Fruit fly (Drosophila melanogaster) whole organism, prepupa: ENCODE results near the gene CG46439.
A peak's percentile ranks its signal among the peaks of the same experiment; 100 is the strongest.

Source experiments
- Blimp-1 ChIP-seq: fragments of 200-800 bp; sonication (Bioruptor generic); optimal IDR thresholded peaks from 3 replicates; lab custom pipeline; 2017; ENCODE audit warnings: missing biosample characterization, missing genetic modification characterization, mild to moderate bottlenecking, moderate library complexity, missing genetic modification reagents
- CG10669 ChIP-seq: fragments of 200-800 bp; sonication (Bioruptor generic); optimal IDR thresholded peaks from 3 replicates; lab custom pipeline; 2018; ENCODE audit warnings: missing biosample characterization, mild to moderate bottlenecking, missing genetic modification characterization, moderate library complexity
- CG11294 ChIP-seq: fragments of 200-800 bp; sonication (Bioruptor generic); IDR thresholded peaks from 2 replicates; pipeline ENCODE4 v1.3.6; 2022; ENCODE audit warnings: missing biosample characterization, missing genetic modification characterization
- CG11762 ChIP-seq: fragments of 200-800 bp; sonication (Bioruptor generic); optimal IDR thresholded peaks from 3 replicates; lab custom pipeline; 2016; ENCODE audit warnings: missing biosample characterization, missing genetic modification characterization; ENCODE audit not compliant: insufficient read depth
- CG15336 ChIP-seq: fragments of 200-800 bp; sonication (Bioruptor generic); IDR thresholded peaks from 2 replicates; pipeline ENCODE4 v1.3.6; 2022; ENCODE audit warnings: missing biosample characterization, missing genetic modification characterization
- CG16779 ChIP-seq: fragments of 200-800 bp; sonication (Bioruptor generic); optimal IDR thresholded peaks from 3 replicates; lab custom pipeline; 2017; ENCODE audit warnings: missing biosample characterization, mild to moderate bottlenecking, missing genetic modification characterization
- CG32006 ChIP-seq: fragments of 200-800 bp; sonication (Bioruptor generic); optimal IDR thresholded peaks from 3 replicates; lab custom pipeline; 2017; ENCODE audit warnings: missing biosample characterization, mild to moderate bottlenecking, missing genetic modification characterization
- CG34406 ChIP-seq: fragments of 200-800 bp; sonication (Bioruptor generic); optimal IDR thresholded peaks from 3 replicates; lab custom pipeline; 2016; ENCODE audit warnings: missing biosample characterization, missing genetic modification characterization
- CG3919 ChIP-seq: fragments of 200-800 bp; sonication (Bioruptor generic); optimal IDR thresholded peaks from 3 replicates; lab custom pipeline; 2016; ENCODE audit warnings: missing biosample characterization, missing genetic modification characterization
- CG6163 ChIP-seq: fragments of 200-800 bp; sonication (Bioruptor generic); IDR thresholded peaks from 3 replicates; pipeline ENCODE4 v1.3.6; 2022; ENCODE audit warnings: missing biosample characterization, missing genetic modification characterization
- CG6276 ChIP-seq: fragments of 200-800 bp; sonication (Bioruptor generic); optimal IDR thresholded peaks from 2 replicates; lab custom pipeline; 2017; ENCODE audit warnings: missing biosample characterization, mild to moderate bottlenecking, missing genetic modification characterization
- CG6808 ChIP-seq: fragments of 200-800 bp; sonication (Bioruptor generic); optimal IDR thresholded peaks from 3 replicates; lab custom pipeline; 2017; ENCODE audit warnings: missing biosample characterization, missing genetic modification characterization, mild to moderate bottlenecking, moderate library complexity, missing genetic modification reagents
- CG6854 ChIP-seq: fragments of 200-800 bp; sonication (Bioruptor generic); optimal IDR thresholded peaks from 2 replicates; lab custom pipeline; 2017; ENCODE audit warnings: missing biosample characterization, mild to moderate bottlenecking, missing genetic modification characterization
- CG7368 ChIP-seq: fragments of 200-800 bp; sonication (Bioruptor generic); optimal IDR thresholded peaks from 3 replicates; lab custom pipeline; 2016; ENCODE audit warnings: missing biosample characterization, missing genetic modification characterization
- CG8119 ChIP-seq: fragments of 200-800 bp; sonication (Bioruptor generic); IDR thresholded peaks from 3 replicates; pipeline ENCODE4 v1.3.6; 2022; ENCODE audit warnings: missing biosample characterization, missing genetic modification characterization
- CG8319 ChIP-seq: fragments of 200-800 bp; sonication (Bioruptor generic); optimal IDR thresholded peaks from 3 replicates; lab custom pipeline; 2016; ENCODE audit warnings: missing biosample characterization, missing genetic modification characterization
- CG8632 ChIP-seq: fragments of 200-800 bp; sonication (Bioruptor generic); optimal IDR thresholded peaks from 3 replicates; lab custom pipeline; 2016; ENCODE audit warnings: missing biosample characterization, missing genetic modification characterization
- CG9139 ChIP-seq: fragments of 200-800 bp; sonication (Bioruptor generic); optimal IDR thresholded peaks from 3 replicates; lab custom pipeline; 2017; ENCODE audit warnings: missing biosample characterization, mild to moderate bottlenecking, missing genetic modification characterization
- Eip78C ChIP-seq: fragments of 200-800 bp; sonication (Bioruptor generic); peaks from one replicate; lab custom pipeline; 2016; ENCODE audit warnings: missing biosample characterization, missing genetic modification characterization
- Eip93F ChIP-seq: fragments of 200-800 bp; sonication (Bioruptor generic); optimal IDR thresholded peaks from 2 replicates; lab custom pipeline; 2016; ENCODE audit warnings: missing biosample characterization, mild to moderate bottlenecking, missing genetic modification characterization
- Gug ChIP-seq: fragments of 200-800 bp; sonication (Bioruptor generic); IDR thresholded peaks from 2 replicates; pipeline ENCODE4 v1.3.6; 2022; ENCODE audit warnings: missing biosample characterization, missing genetic modification characterization
- Hr38 ChIP-seq: sonication (Bioruptor generic); optimal IDR thresholded peaks from 2 replicates; lab custom pipeline; 2016; ENCODE audit warnings: missing biosample characterization, missing genetic modification characterization
- Hr39 ChIP-seq: fragments of 200-800 bp; sonication (Bioruptor generic); optimal IDR thresholded peaks from 2 replicates; lab custom pipeline; 2016; ENCODE audit warnings: missing biosample characterization, missing genetic modification characterization
- Hr4 ChIP-seq: fragments of 200-800 bp; sonication (Bioruptor generic); optimal IDR thresholded peaks from 3 replicates; lab custom pipeline; 2016; ENCODE audit warnings: missing biosample characterization, missing genetic modification characterization
- Met ChIP-seq: fragments of 200-800 bp; sonication (Bioruptor generic); optimal IDR thresholded peaks from 3 replicates; lab custom pipeline; 2016; ENCODE audit warnings: missing biosample characterization, missing genetic modification characterization
- OdsH ChIP-seq: fragments of 200-800 bp; sonication (Bioruptor generic); optimal IDR thresholded peaks from 3 replicates; lab custom pipeline; 2016; ENCODE audit warnings: missing biosample characterization, missing genetic modification characterization
- Sox102F ChIP-seq: fragments of 200-800 bp; sonication (Bioruptor generic); optimal IDR thresholded peaks from 2 replicates; lab custom pipeline; 2016; ENCODE audit warnings: missing biosample characterization, mild to moderate bottlenecking, missing genetic modification characterization
- Sox14 ChIP-seq: fragments of 200-800 bp; sonication (Bioruptor generic); optimal IDR thresholded peaks from 3 replicates; lab custom pipeline; 2016; ENCODE audit warnings: missing biosample characterization, missing genetic modification characterization
- Sox15 ChIP-seq: fragments of 200-800 bp; sonication (Bioruptor generic); optimal IDR thresholded peaks from 3 replicates; lab custom pipeline; 2016; ENCODE audit warnings: missing biosample characterization, missing genetic modification characterization
- acj6 ChIP-seq: fragments of 200-800 bp; sonication (Bioruptor generic); optimal IDR thresholded peaks from 3 replicates; lab custom pipeline; 2016; ENCODE audit warnings: missing biosample characterization, missing genetic modification characterization
- cyc ChIP-seq: fragments of 200-800 bp; sonication (Bioruptor generic); optimal IDR thresholded peaks from 3 replicates; lab custom pipeline; 2016; ENCODE audit warnings: missing biosample characterization, missing genetic modification characterization
- dac ChIP-seq: fragments of 200-800 bp; sonication (Bioruptor generic); optimal IDR thresholded peaks from 2 replicates; lab custom pipeline; 2017; ENCODE audit warnings: missing biosample characterization, mild to moderate bottlenecking, missing genetic modification characterization
- eg ChIP-seq: fragments of 200-800 bp; sonication (Bioruptor generic); IDR thresholded peaks from 3 replicates; pipeline ENCODE4 v1.3.6; 2022; ENCODE audit warnings: missing biosample characterization, missing genetic modification characterization
- fd85E ChIP-seq: fragments of 200-800 bp; sonication (Bioruptor generic); optimal IDR thresholded peaks from 3 replicates; lab custom pipeline; 2016; ENCODE audit warnings: missing biosample characterization, missing genetic modification characterization
- fkh ChIP-seq: fragments of 200-800 bp; sonication (Bioruptor generic); optimal IDR thresholded peaks from 3 replicates; lab custom pipeline; 2017; ENCODE audit warnings: missing biosample characterization, mild to moderate bottlenecking, missing genetic modification characterization, moderate library complexity
- lz ChIP-seq: fragments of 200-800 bp; sonication (Bioruptor generic); optimal IDR thresholded peaks from 3 replicates; lab custom pipeline; 2016; ENCODE audit warnings: missing biosample characterization, missing genetic modification characterization
- net ChIP-seq: fragments of 200-800 bp; sonication (Bioruptor generic); optimal IDR thresholded peaks from 3 replicates; lab custom pipeline; 2016; ENCODE audit warnings: missing biosample characterization, missing genetic modification characterization
- salr ChIP-seq, 2 experiments: fragments of 200-800 bp; sonication (Bioruptor generic); optimal IDR thresholded peaks; 3 replicates each; lab custom pipeline; 2016 to 2018; ENCODE audit warnings: missing biosample characterization in 2 of 2, missing genetic modification characterization in 2 of 2, mild to moderate bottlenecking in 1 of 2
- ss ChIP-seq, 2 experiments: fragments of 200-800 bp; sonication (Bioruptor generic); optimal IDR thresholded peaks; 2 replicates in 1 of 2; 3 replicates in 1 of 2; lab custom pipeline; 2017 to 2018; ENCODE audit warnings: mild to moderate bottlenecking in 2 of 2, missing biosample characterization in 2 of 2, missing genetic modification characterization in 2 of 2, moderate library complexity in 1 of 2
- svp ChIP-seq: fragments of 200-800 bp; sonication (Bioruptor generic); peaks from one replicate; lab custom pipeline; 2016; ENCODE audit warnings: missing biosample characterization, missing genetic modification characterization

CG46439 gene

dm6 chr3L:11124841-11125240, 28.8 kb upstream of the CG46439 start:
- no peak for TF ChIP-seq Eip78C (GFP tag; lab: Kevin White, UChicago)
- TF ChIP-seq CG3919 (GFP tag; lab: Kevin White, UChicago): no peak
- TF ChIP-seq CG8119 (GFP tag; lab: Robert Waterston, UW): no peak
- TF ChIP-seq CG8632 (GFP tag; lab: Kevin White, UChicago): no peak
- no peak for TF ChIP-seq Gug (GFP tag; lab: Robert Waterston, UW)
- peak; percentile 88 for TF ChIP-seq svp (GFP tag; lab: Kevin White, UChicago)
- no peak for TF ChIP-seq CG6276 (GFP tag; lab: Kevin White, UChicago)
- TF ChIP-seq CG9139 (GFP tag; lab: Kevin White, UChicago): no peak
- TF ChIP-seq, all 60 proteins: peak for 1

dm6 chr3L:11124439-11124838, 28.4 kb upstream of the CG46439 start:
- TF ChIP-seq cyc (GFP tag; lab: Kevin White, UChicago): no peak
- TF ChIP-seq Hr4 (GFP tag; lab: Kevin White, UChicago): peak; percentile 43
- peak; percentile 15 for TF ChIP-seq Met (GFP tag; lab: Kevin White, UChicago)
- TF ChIP-seq Gug (GFP tag; lab: Robert Waterston, UW): no peak
- peak; percentile 77 for TF ChIP-seq Eip78C (GFP tag; lab: Kevin White, UChicago)

- TF ChIP-seq CG15336: 0 out of 2 replicates have a peak, but pooled peaks have one; percentile 8
- TF ChIP-seq acj6: no peak
- TF ChIP-seq CG32006 (GFP tag; lab: Kevin White, UChicago): no peak
- TF ChIP-seq CG7368: no peak
- no peak for TF ChIP-seq cyc (GFP tag; lab: Kevin White, UChicago)
- no peak for TF ChIP-seq Hr39 (GFP tag; lab: Kevin White, UChicago)
- TF ChIP-seq Met (GFP tag; lab: Kevin White, UChicago): no peak
- no peak for TF ChIP-seq fkh (GFP tag; lab: Kevin White, UChicago)
- no peak for TF ChIP-seq CG8319 (GFP tag; lab: Kevin White, UChicago)
- TF ChIP-seq lz (GFP tag; lab: Kevin White, UChicago): no peak
- TF ChIP-seq eg (GFP tag; lab: Robert Waterston, UW): no peak
- no peak for TF ChIP-seq OdsH (GFP tag; lab: Kevin White, UChicago)
- TF ChIP-seq Sox14 (GFP tag; lab: Kevin White, UChicago): peak; percentile 88
- no peak for TF ChIP-seq Gug (GFP tag; lab: Robert Waterston, UW)
- no peak for TF ChIP-seq CG6808 (GFP tag; lab: Kevin White, UChicago)
- no peak for TF ChIP-seq Eip93F (GFP tag; lab: Kevin White, UChicago)
- TF ChIP-seq CG34406 (GFP tag; lab: Kevin White, UChicago): no peak
- no peak for TF ChIP-seq CG11294
- TF ChIP-seq CG10669 (GFP tag; lab: Kevin White, UChicago): no peak
- no peak for TF ChIP-seq salr (GFP tag; optimal IDR thresholded peaks at IDR 0.05; lab: Kevin White, UChicago)
- no peak for TF ChIP-seq dac (GFP tag; lab: Kevin White, UChicago)
- TF ChIP-seq Sox15 (GFP tag; lab: Kevin White, UChicago): no peak
- TF ChIP-seq fd85E (GFP tag; lab: Kevin White, UChicago): no peak
- no peak for TF ChIP-seq Eip78C (GFP tag; lab: Kevin White, UChicago)
- no peak for TF ChIP-seq CG16779 (tag; lab: Kevin White, UChicago)
- TF ChIP-seq CG6854: peak; percentile 16
- no peak for TF ChIP-seq CG9139 (GFP tag; lab: Kevin White, UChicago)
- TF ChIP-seq CG8632 (GFP tag; lab: Kevin White, UChicago): no peak
- TF ChIP-seq Sox102F (GFP tag; lab: Kevin White, UChicago): no peak
- no peak for TF ChIP-seq CG11762
- TF ChIP-seq Hr38: no peak
- TF ChIP-seq CG6276 (GFP tag; lab: Kevin White, UChicago): no peak
- TF ChIP-seq net (GFP tag; lab: Kevin White, UChicago): no peak
- peak; percentile 16 to 20 for TF ChIP-seq ss (GFP tag; optimal IDR thresholded peaks at IDR 0.05; lab: Kevin White, UChicago)
- no peak for TF ChIP-seq Blimp-1 (GFP tag; lab: Kevin White, UChicago)
- peak; percentile 84 for TF ChIP-seq svp (GFP tag; lab: Kevin White, UChicago)
- TF ChIP-seq CG8119 (GFP tag; lab: Robert Waterston, UW): no peak
- peak; percentile 39; the same call in 1 of the 3 replicates for TF ChIP-seq CG6163 (GFP tag; lab: Robert Waterston, UW)
Observed at dm6 chr3L:11123598-11124284, 27.7 kb upstream of the CG46439 start.
